ENCODE assay signal across 1 fruit fly cellular context in genomic region chr3L:1319097-1319725, dm6.
TF ChIP-seq lines count a peak whose summit lies in the region.

No protein-coding gene starts in this region.

TF ChIP-seq in whole organism, embryonic, 481 proteins besides CTCF, POLR2A, EP300 and RAD21 (continued from another document):
- no peak for TF ChIP-seq Dip2 (GFP tag; IDR thresholded peaks at IDR 0.05; lab: Robert Waterston, UW)
- TF ChIP-seq CG3281 (GFP tag; optimal IDR thresholded peaks at IDR 0.05; lab: Kevin White, UChicago), result peak; percentile 11
- peak; percentile 16 for TF ChIP-seq CG2120 (GFP tag; optimal IDR thresholded peaks at IDR 0.05; lab: Kevin White, UChicago)
- no peak for TF ChIP-seq CG8478 (optimal IDR thresholded peaks at IDR 0.05; lab: Kevin White, UChicago)
- no peak for TF ChIP-seq luna (GFP tag; optimal IDR thresholded peaks at IDR 0.05; lab: Kevin White, UChicago)
